Worm (Caenorhabditis elegans) whole organism, L3 larva: ENCODE measurements around the gene oga-1.
A peak's percentile ranks its signal among the peaks of the same experiment; 100 is the strongest.

Experiments used
- R02D3.7 ChIP-seq: fragments of 150-350 bp; optimal IDR thresholded peaks from 2 replicates; lab custom pipeline; 2014; ENCODE audit warnings: missing biosample characterization, missing genetic modification characterization
- ZK546.5 ChIP-seq: sonication (generic microtip); optimal IDR thresholded peaks from 2 replicates; lab custom pipeline; 2017; ENCODE audit warnings: missing biosample characterization, missing genetic modification characterization
- aly-2 ChIP-seq: fragments of 150-350 bp; optimal IDR thresholded peaks from 2 replicates; lab custom pipeline; 2014; ENCODE audit warnings: missing biosample characterization, missing genetic modification characterization
- ceh-16 ChIP-seq: sonication (generic microtip); optimal IDR thresholded peaks from 2 replicates; lab custom pipeline; 2017; ENCODE audit warnings: missing biosample characterization, missing genetic modification characterization
- ceh-28 ChIP-seq: fragments of 150-350 bp; optimal IDR thresholded peaks from 2 replicates; lab custom pipeline; 2014; ENCODE audit warnings: missing biosample characterization, missing genetic modification reagents, missing genetic modification characterization
- ceh-9 ChIP-seq: sonication (generic microtip); optimal IDR thresholded peaks from 2 replicates; lab custom pipeline; 2018; ENCODE audit warnings: missing biosample characterization, missing genetic modification characterization
- daf-12 ChIP-seq: fragments of 150-350 bp; optimal IDR thresholded peaks from 2 replicates; lab custom pipeline; 2014; ENCODE audit warnings: missing biosample characterization, missing genetic modification reagents, missing genetic modification characterization
- egl-5 ChIP-seq: fragments of 150-350 bp; optimal IDR thresholded peaks from 2 replicates; lab custom pipeline; 2017; ENCODE audit warnings: missing biosample characterization, missing genetic modification reagents, missing genetic modification characterization, inconsistent platforms
- elt-1 ChIP-seq: fragments of 150-350 bp; optimal IDR thresholded peaks from 2 replicates; lab custom pipeline; 2014; ENCODE audit warnings: missing biosample characterization, missing genetic modification characterization
- elt-2 ChIP-seq: sonication (generic microtip); optimal IDR thresholded peaks from 2 replicates; lab custom pipeline; 2016; ENCODE audit warnings: missing genetic modification reagents, mild to moderate bottlenecking, missing genetic modification characterization, missing compliant biosample characterization
- elt-3 ChIP-seq, 3 experiments: fragments of 150-350 bp in 1 of 3; sonication (generic microtip) in 2 of 3; optimal IDR thresholded peaks; 2 replicates in 2 of 3; 4 replicates in 1 of 3; lab custom pipeline; 2014 to 2017; ENCODE audit warnings: missing biosample characterization in 3 of 3, missing genetic modification characterization in 3 of 3
- eor-1 ChIP-seq, 2 experiments: fragments of 150-350 bp; optimal IDR thresholded peaks; 2 replicates each; lab custom pipeline; 2014 to 2018; ENCODE audit warnings: missing biosample characterization in 2 of 2, missing genetic modification characterization in 2 of 2
- fkh-10 ChIP-seq: sonication (generic microtip); optimal IDR thresholded peaks from 2 replicates; lab custom pipeline; 2017; ENCODE audit warnings: missing biosample characterization, missing genetic modification reagents, missing genetic modification characterization
- fos-1 ChIP-seq: fragments of 150-350 bp; optimal IDR thresholded peaks from 2 replicates; lab custom pipeline; 2014; ENCODE audit warnings: missing biosample characterization, missing genetic modification characterization
- hmg-11 ChIP-seq: sonication (generic microtip); optimal IDR thresholded peaks from 2 replicates; lab custom pipeline; 2016; ENCODE audit warnings: missing genetic modification characterization, missing compliant biosample characterization
- jun-1 ChIP-seq: fragments of 150-350 bp; optimal IDR thresholded peaks from 2 replicates; lab custom pipeline; 2014; ENCODE audit warnings: missing biosample characterization, missing genetic modification reagents, missing genetic modification characterization
- lin-15B ChIP-seq: fragments of 150-350 bp; optimal IDR thresholded peaks from 2 replicates; lab custom pipeline; 2014; ENCODE audit warnings: missing biosample characterization, missing genetic modification characterization
- lin-39 ChIP-seq: fragments of 150-350 bp; optimal IDR thresholded peaks from 2 replicates; lab custom pipeline; 2018; ENCODE audit warnings: missing biosample characterization, missing genetic modification reagents, missing genetic modification characterization
- lsy-12 ChIP-seq: sonication (generic microtip); optimal IDR thresholded peaks from 2 replicates; lab custom pipeline; 2016; ENCODE audit warnings: mild to moderate bottlenecking, missing genetic modification characterization, missing compliant biosample characterization
- mdl-1 ChIP-seq: fragments of 150-350 bp; optimal IDR thresholded peaks from 2 replicates; lab custom pipeline; 2014; ENCODE audit warnings: missing biosample characterization, missing genetic modification characterization
- mml-1 ChIP-seq: fragments of 150-350 bp; sonication (generic microtip); optimal IDR thresholded peaks from 3 replicates; lab custom pipeline; 2014; ENCODE audit warnings: missing biosample characterization, missing genetic modification characterization
- nfya-1 ChIP-seq: sonication (generic microtip); optimal IDR thresholded peaks from 2 replicates; lab custom pipeline; 2017; ENCODE audit warnings: missing genetic modification characterization, mild to moderate bottlenecking, missing compliant biosample characterization, antibody characterized with exemption, moderate library complexity; ENCODE audit not compliant: insufficient read depth
- nhr-11 ChIP-seq: fragments of 150-350 bp; optimal IDR thresholded peaks from 2 replicates; lab custom pipeline; 2014; ENCODE audit warnings: missing biosample characterization, missing genetic modification characterization
- nhr-12 ChIP-seq: fragments of 150-350 bp; optimal IDR thresholded peaks from 2 replicates; lab custom pipeline; 2014; ENCODE audit warnings: missing biosample characterization, missing genetic modification characterization
- nhr-23 ChIP-seq: fragments of 150-350 bp; optimal IDR thresholded peaks from 2 replicates; lab custom pipeline; 2014; ENCODE audit warnings: missing biosample characterization, missing genetic modification reagents, missing genetic modification characterization
- nhr-237 ChIP-seq: fragments of 150-350 bp; optimal IDR thresholded peaks from 2 replicates; lab custom pipeline; 2014; ENCODE audit warnings: missing biosample characterization, missing genetic modification characterization
- nhr-25 ChIP-seq: sonication (generic microtip); optimal IDR thresholded peaks from 2 replicates; lab custom pipeline; 2017; ENCODE audit warnings: missing biosample characterization, missing genetic modification characterization
- nhr-67 ChIP-seq: fragments of 150-350 bp; optimal IDR thresholded peaks from 2 replicates; lab custom pipeline; 2014; ENCODE audit warnings: missing biosample characterization, missing genetic modification characterization
- nhr-76 ChIP-seq: fragments of 150-350 bp; sonication (generic microtip); optimal IDR thresholded peaks from 5 replicates; lab custom pipeline; 2014; ENCODE audit warnings: missing biosample characterization, missing genetic modification characterization
- pha-4 ChIP-seq: fragments of 150-350 bp; optimal IDR thresholded peaks from 2 replicates; lab custom pipeline; 2014; ENCODE audit warnings: missing biosample characterization, missing genetic modification reagents, missing genetic modification characterization
- pqm-1 ChIP-seq: fragments of 150-350 bp; optimal IDR thresholded peaks from 2 replicates; lab custom pipeline; 2017; ENCODE audit warnings: missing biosample characterization, missing genetic modification characterization, inconsistent platforms
- sea-2 ChIP-seq: fragments of 150-350 bp; sonication (generic microtip); optimal IDR thresholded peaks from 4 replicates; lab custom pipeline; 2014; ENCODE audit warnings: missing biosample characterization, missing genetic modification reagents, missing genetic modification characterization
- skn-1 ChIP-seq: fragments of 150-350 bp; optimal IDR thresholded peaks from 2 replicates; lab custom pipeline; 2014; ENCODE audit warnings: missing biosample characterization, missing genetic modification characterization
- snpc-4 ChIP-seq: fragments of 150-350 bp; optimal IDR thresholded peaks from 2 replicates; lab custom pipeline; 2014; ENCODE audit warnings: missing biosample characterization, missing genetic modification characterization
- tbx-2 ChIP-seq: sonication (generic microtip); optimal IDR thresholded peaks from 2 replicates; lab custom pipeline; 2016; ENCODE audit warnings: mild to moderate bottlenecking, missing genetic modification characterization, missing compliant biosample characterization
- unc-39 ChIP-seq: sonication (generic microtip); optimal IDR thresholded peaks from 4 replicates; lab custom pipeline; 2017; ENCODE audit warnings: missing biosample characterization, missing genetic modification characterization
- unc-62 ChIP-seq: fragments of 150-350 bp; sonication (generic microtip); optimal IDR thresholded peaks from 4 replicates; lab custom pipeline; 2014; ENCODE audit warnings: missing biosample characterization, missing genetic modification reagents, missing genetic modification characterization
- zag-1 ChIP-seq: fragments of 150-350 bp; optimal IDR thresholded peaks from 2 replicates; lab custom pipeline; 2014; ENCODE audit warnings: missing biosample characterization, missing genetic modification characterization
- ztf-11 ChIP-seq: fragments of 150-350 bp; optimal IDR thresholded peaks from 2 replicates; lab custom pipeline; 2014; ENCODE audit warnings: missing biosample characterization, missing genetic modification characterization
- ztf-4 ChIP-seq: fragments of 150-350 bp; optimal IDR thresholded peaks from 2 replicates; lab custom pipeline; 2014; ENCODE audit warnings: missing biosample characterization, missing genetic modification characterization

The oga-1 gene

DNA sequence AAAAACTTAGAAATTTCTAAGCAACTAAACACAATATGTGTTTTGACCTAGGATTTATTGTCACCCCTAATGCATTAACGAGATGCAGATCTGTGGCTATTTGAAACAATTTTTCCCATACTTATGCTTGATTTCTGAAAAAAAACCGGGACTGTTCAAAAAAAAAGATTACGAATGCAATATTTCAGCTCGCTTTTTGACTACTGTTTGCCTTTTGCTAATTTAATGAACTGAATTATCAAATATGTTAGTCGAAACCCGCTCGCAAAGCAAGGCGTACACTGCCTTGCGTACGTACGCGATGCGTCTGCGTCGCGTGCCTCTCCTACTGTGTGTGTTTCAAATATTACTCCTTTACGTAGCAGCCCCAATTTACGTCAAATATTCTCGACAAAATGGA, 39.8 kb upstream of the oga-1 start, which contains the start of gene C23F12.4:
TSS of gene C23F12.4 (plus strand) at position 301 of the 400 bp plus-strand sequence.
- TF ChIP-seq mdl-1 (tag; lab: Kevin White, UChicago): no peak
- TF ChIP-seq R02D3.7 (tag; lab: Kevin White, UChicago): no peak
- TF ChIP-seq egl-5 (tag; lab: Kevin White, UChicago): no peak
- no peak for TF ChIP-seq daf-12 (tag; lab: Kevin White, UChicago)

DNA sequence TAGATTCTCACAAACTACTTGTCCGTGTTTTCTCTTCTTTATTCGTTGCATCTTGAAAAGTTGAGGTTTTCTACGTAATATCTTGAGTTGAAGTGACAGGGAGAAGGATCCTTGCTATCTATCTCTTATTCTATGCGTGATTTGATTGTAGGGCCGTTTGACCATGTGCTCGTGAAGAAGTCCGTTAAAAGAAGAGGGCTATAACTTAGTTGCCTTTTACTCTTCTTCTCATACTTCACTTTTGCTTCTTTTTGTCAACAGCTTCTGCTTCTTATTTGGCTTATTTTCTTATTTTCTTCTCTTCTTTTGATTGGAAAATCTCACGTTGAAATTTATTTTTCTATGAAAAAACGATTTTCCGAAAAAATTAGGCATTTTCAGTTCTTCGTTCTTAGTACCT, 26.5 kb upstream of the oga-1 start:
- no peak for TF ChIP-seq nhr-11
- peak; percentile 39 for TF ChIP-seq fkh-10 (GFP tag; lab: Kevin White, UChicago)
- no peak for TF ChIP-seq unc-62
- TF ChIP-seq daf-12 (tag; lab: Kevin White, UChicago): no peak
- TF ChIP-seq hmg-11 (tag; lab: Kevin White, UChicago): no peak

- peak; percentile 53 for TF ChIP-seq pha-4
- no peak for TF ChIP-seq nhr-76 (tag; lab: Kevin White, UChicago)
- TF ChIP-seq eor-1 (tag; optimal IDR thresholded peaks at IDR 0.05; lab: Kevin White, UChicago): no peak
- peak; percentile 30 for TF ChIP-seq jun-1 (tag; lab: Kevin White, UChicago)
- TF ChIP-seq hmg-11 (tag; lab: Kevin White, UChicago): peak; percentile 53
- TF ChIP-seq nhr-237 (tag; lab: Kevin White, UChicago): no peak
- TF ChIP-seq daf-12 (tag; lab: Kevin White, UChicago): no peak
- no peak for TF ChIP-seq ceh-28 (tag; lab: Kevin White, UChicago)
- peak; percentile 33 for TF ChIP-seq nfya-1 (tag; lab: Kevin White, UChicago)
- TF ChIP-seq elt-1 (tag; lab: Kevin White, UChicago): no peak
- TF ChIP-seq unc-39 (tag; lab: Kevin White, UChicago): no peak
- no peak for TF ChIP-seq nhr-25 (tag; lab: Kevin White, UChicago)
- TF ChIP-seq tbx-2 (tag; lab: Kevin White, UChicago): peak; percentile 35
- TF ChIP-seq pqm-1 (tag; lab: Kevin White, UChicago): no peak
- TF ChIP-seq unc-62: no peak
- TF ChIP-seq nhr-67: no peak
- no peak for TF ChIP-seq ceh-16 (tag; lab: Kevin White, UChicago)
- no peak for TF ChIP-seq fkh-10 (GFP tag; lab: Kevin White, UChicago)
- no peak for TF ChIP-seq R02D3.7 (tag; lab: Kevin White, UChicago)
- no peak for TF ChIP-seq zag-1 (tag; lab: Kevin White, UChicago)
- peak; percentile 41 for TF ChIP-seq elt-2 (tag; lab: Kevin White, UChicago)
- no peak for TF ChIP-seq nhr-12 (tag; lab: Kevin White, UChicago)
- peak; percentile 8 for TF ChIP-seq skn-1 (tag; lab: Kevin White, UChicago)
- no peak for TF ChIP-seq fos-1 (tag; lab: Kevin White, UChicago)
- no peak for TF ChIP-seq nhr-11
- TF ChIP-seq ZK546.5 (tag; lab: Kevin White, UChicago): no peak
- TF ChIP-seq mml-1 (tag; lab: Kevin White, UChicago): no peak
- TF ChIP-seq lsy-12 (tag; lab: Kevin White, UChicago): peak; percentile 68
- peak; percentile 35 for TF ChIP-seq lin-39
- TF ChIP-seq ztf-4 (tag; lab: Kevin White, UChicago): no peak
- no peak for TF ChIP-seq mdl-1 (tag; lab: Kevin White, UChicago)
- TF ChIP-seq ceh-9 (tag; lab: Kevin White, UChicago): no peak
- no peak for TF ChIP-seq sea-2 (GFP tag; lab: Kevin White, UChicago)
- no peak for TF ChIP-seq nhr-23 (tag; lab: Kevin White, UChicago)
Measured at ce11 chrX:9372987-9373386, 25.8 kb upstream of the oga-1 start.

- TF ChIP-seq R02D3.7 (tag; lab: Kevin White, UChicago): no peak
- TF ChIP-seq fkh-10 (GFP tag; lab: Kevin White, UChicago): peak; percentile 70
- TF ChIP-seq hmg-11 (tag; lab: Kevin White, UChicago): no peak
- TF ChIP-seq ceh-9 (tag; lab: Kevin White, UChicago): no peak
Measured at ce11 chrX:9372221-9372620, 25.0 kb upstream of the oga-1 start.

- no peak for TF ChIP-seq nhr-67
- no peak for TF ChIP-seq mdl-1 (tag; lab: Kevin White, UChicago)
- no peak for TF ChIP-seq lin-15B
- no peak for TF ChIP-seq nhr-237 (tag; lab: Kevin White, UChicago)
- no peak for TF ChIP-seq skn-1 (tag; lab: Kevin White, UChicago)
- TF ChIP-seq elt-3 (tag; optimal IDR thresholded peaks at IDR 0.05; lab: Kevin White, UChicago): no peak
- no peak for TF ChIP-seq ztf-11 (tag; lab: Kevin White, UChicago)
- no peak for TF ChIP-seq zag-1 (tag; lab: Kevin White, UChicago)
- no peak for TF ChIP-seq aly-2 (tag; lab: Kevin White, UChicago)
- TF ChIP-seq pqm-1 (tag; lab: Kevin White, UChicago): no peak
- TF ChIP-seq ZK546.5 (tag; lab: Kevin White, UChicago): no peak
- TF ChIP-seq snpc-4 (tag; lab: Kevin White, UChicago): no peak
- TF ChIP-seq eor-1 (tag; optimal IDR thresholded peaks at IDR 0.05; lab: Kevin White, UChicago): no peak
- TF ChIP-seq egl-5 (tag; lab: Kevin White, UChicago): no peak
- no peak for TF ChIP-seq ztf-4 (tag; lab: Kevin White, UChicago)
- TF ChIP-seq lin-39: no peak
- TF ChIP-seq R02D3.7 (tag; lab: Kevin White, UChicago): no peak
- no peak for TF ChIP-seq ceh-16 (tag; lab: Kevin White, UChicago)
Measured at ce11 chrX:9369927-9370326, 22.7 kb upstream of the oga-1 start.
